Fruit fly (Drosophila melanogaster) whole organism, wandering third instar larva: ENCODE data around the gene Rsf1.
A peak's percentile ranks its signal among the peaks of the same experiment; 100 is the strongest.

Source experiments
- Rel ChIP-seq, 2 experiments: fragments of 200-800 bp; sonication (Bioruptor generic) in 1 of 2; optimal IDR thresholded peaks; 2 replicates in 1 of 2; 3 replicates in 1 of 2; lab custom pipeline; 2016 to 2019; ENCODE audit warnings: mild to moderate bottlenecking in 2 of 2, missing biosample characterization in 2 of 2, missing genetic modification characterization in 2 of 2, moderate library complexity in 1 of 2
- dl ChIP-seq, 2 experiments: fragments of 175-275, 200-275 bp in 1 of 2; fragments of 200-275 bp in 1 of 2; sonication (Bioruptor generic); optimal IDR thresholded peaks; lab custom pipeline; 2018; ENCODE audit warnings: mild to moderate bottlenecking in 2 of 2, missing biosample characterization in 2 of 2, missing genetic modification characterization in 2 of 2, moderate library complexity in 2 of 2; ENCODE audit not compliant: partially characterized antibody in 2 of 2, insufficient read depth in 1 of 2
- ey ChIP-seq: fragments of 200-800 bp; sonication (Bioruptor generic); optimal IDR thresholded peaks from 2 replicates; lab custom pipeline; 2016; ENCODE audit warnings: missing biosample characterization, missing genetic modification characterization
- fru ChIP-seq: fragments of 200-800 bp; sonication (Bioruptor generic); optimal IDR thresholded peaks from 3 replicates; lab custom pipeline; 2016; ENCODE audit warnings: missing biosample characterization, mild to moderate bottlenecking, missing genetic modification characterization
- h ChIP-seq: fragments of 200-800 bp; sonication (Bioruptor generic); optimal IDR thresholded peaks from 3 replicates; lab custom pipeline; 2016; ENCODE audit warnings: missing biosample characterization, mild to moderate bottlenecking, missing genetic modification characterization
- jim ChIP-seq: fragments of 175-275, 200-325 bp; sonication (Bioruptor generic); optimal IDR thresholded peaks from 2 replicates; lab custom pipeline; 2016; ENCODE audit warnings: missing biosample characterization, mild to moderate bottlenecking, missing genetic modification characterization
- psq ChIP-seq: fragments of 200-800 bp; sonication (Bioruptor generic); optimal IDR thresholded peaks from 3 replicates; lab custom pipeline; 2017; ENCODE audit warnings: missing biosample characterization, mild to moderate bottlenecking, missing genetic modification characterization, moderate library complexity
- sv ChIP-seq: fragments of 200-800 bp; sonication (Bioruptor generic); optimal IDR thresholded peaks from 3 replicates; lab custom pipeline; 2016; ENCODE audit warnings: missing biosample characterization, missing genetic modification characterization
- usp ChIP-seq: fragments of >200 bp; optimal IDR thresholded peaks from 2 replicates; lab custom pipeline; 2017; ENCODE audit warnings: missing biosample characterization, missing genetic modification characterization

DNA sequence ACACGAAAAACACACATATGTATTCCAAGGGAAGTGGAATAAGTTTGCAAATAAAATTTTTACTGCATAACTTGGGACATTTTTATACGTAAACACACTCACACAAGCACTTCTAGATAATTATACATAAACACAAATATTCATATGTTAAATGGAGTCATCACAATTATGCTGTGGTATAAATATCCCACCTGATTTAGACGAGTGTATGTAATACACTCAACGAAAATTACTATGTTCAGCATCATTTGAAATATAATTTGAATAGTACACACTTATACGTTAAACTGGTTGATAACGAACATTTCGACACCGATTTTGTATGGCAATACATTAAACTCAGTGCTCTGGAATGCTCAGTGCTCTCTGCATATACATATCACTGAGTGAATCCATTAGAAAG, 32.3 kb downstream of the Rsf1 start:
- TF ChIP-seq Rel (GFP tag; optimal IDR thresholded peaks at IDR 0.05; lab: Kevin White, UChicago) (no peak), Rel (tag; optimal IDR thresholded peaks at IDR 0.05; lab: Kevin White, UChicago) (no peak), psq (peak; percentile 32), h (GFP tag; lab: Kevin White, UChicago) (peak; percentile 66), ey (GFP tag; lab: Kevin White, UChicago) (peak; percentile 28), sv (GFP tag; lab: Kevin White, UChicago) (no peak), dl (GFP tag; optimal IDR thresholded peaks at IDR 0.05; lab: Kevin White, UChicago; ENCODE audit: insufficient read depth in 1 of 2, partially characterized antibody in 2 of 2) (no peak), usp (GFP tag; lab: Kevin White, UChicago) (no peak), jim (GFP tag; lab: Kevin White, UChicago) (no peak), fru (GFP tag; lab: Kevin White, UChicago) (peak; percentile 55)
